Worm (Caenorhabditis elegans): Measurements from ENCODE around the gene nhr-63.
"Not testable (repeated sequence)": the region's sequence is repeated elsewhere in the genome, so short reads cannot be mapped to it uniquely, and the experiment has no call there.

DNA sequence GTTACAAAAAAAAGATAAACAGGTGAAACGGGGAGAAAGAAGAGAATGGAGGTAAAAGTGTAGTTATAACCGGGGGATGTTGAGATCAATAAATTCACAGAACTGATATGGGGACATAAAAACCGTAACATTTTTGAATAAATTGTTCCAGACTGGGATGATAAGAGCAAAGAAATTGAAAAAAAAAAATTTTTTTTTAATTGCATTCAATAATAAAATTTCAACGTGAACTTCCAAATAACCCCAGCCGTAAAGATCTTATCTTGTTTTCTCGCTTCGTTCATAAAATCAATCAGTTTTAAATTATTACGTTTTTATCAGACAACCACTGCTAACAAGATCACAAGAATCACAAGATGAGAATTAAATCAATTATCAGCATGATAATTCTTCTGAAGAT is 10.5 kb upstream of the nhr-63 start, which contains the start of gene C06C6.7:
- not testable (repeated sequence) for TF ChIP-seq scrt-1 (GFP tag; IDR thresholded peaks at IDR 0.05); ceh-13 (GFP tag; optimal IDR thresholded peaks at IDR 0.05); ama-1 (optimal IDR thresholded peaks at IDR 0.05); tbx-11 (GFP tag; IDR thresholded peaks at IDR 0.05); B0310.2 (tag; optimal IDR thresholded peaks at IDR 0.05); hnd-1 (tag; optimal IDR thresholded peaks at IDR 0.05); aly-1 (tag; optimal IDR thresholded peaks at IDR 0.05); sea-1 (GFP tag; conservative IDR thresholded peaks at IDR 0.05)

Data from whole organism, early embryonic.